Worm (Caenorhabditis elegans): ENCODE measurements around the gene F53F1.3.

DNA sequence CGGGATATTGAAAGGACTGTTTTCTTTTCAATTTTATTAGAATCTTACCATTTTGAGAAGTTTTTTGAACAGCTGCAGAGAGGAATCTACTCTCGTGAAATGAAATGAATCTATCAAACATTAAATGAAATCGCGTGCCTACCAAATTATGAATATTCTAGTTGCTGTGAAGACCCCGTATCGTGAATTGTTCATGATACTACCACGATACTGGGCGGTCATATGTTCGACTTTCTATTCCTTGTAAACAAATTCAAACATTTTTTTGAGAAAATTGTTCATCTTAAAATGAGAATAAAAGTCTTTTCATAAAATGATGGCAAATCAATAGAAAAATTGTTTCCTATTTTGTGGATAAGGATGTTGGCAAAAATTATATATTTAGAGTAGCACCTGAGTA, 22.2 kb upstream of the F53F1.3 start, which contains the start of gene gcy-34:
- TF ChIP-seq flh-1 (GFP tag; optimal IDR thresholded peaks at IDR 0.05): no peak
- TF ChIP-seq nhr-237 (tag; optimal IDR thresholded peaks at IDR 0.05): no peak
- no peak for TF ChIP-seq unc-39 (tag; optimal IDR thresholded peaks at IDR 0.05)
- TF ChIP-seq unc-62 (GFP tag; optimal IDR thresholded peaks at IDR 0.05): no peak
- no peak for TF ChIP-seq mep-1 (tag; optimal IDR thresholded peaks at IDR 0.05)
- no peak for TF ChIP-seq nhr-12 (tag; optimal IDR thresholded peaks at IDR 0.05)
- no peak for TF ChIP-seq sem-2 (GFP tag; optimal IDR thresholded peaks at IDR 0.05)
- no peak for TF ChIP-seq tbx-8 (GFP tag; optimal IDR thresholded peaks at IDR 0.05)
- TF ChIP-seq zip-8 (tag; optimal IDR thresholded peaks at IDR 0.05): no peak
- no peak for TF ChIP-seq ceh-39 (tag; optimal IDR thresholded peaks at IDR 0.05)
- no peak for TF ChIP-seq M03D4.4 (tag; optimal IDR thresholded peaks at IDR 0.05)
- TF ChIP-seq lin-13 (tag; optimal IDR thresholded peaks at IDR 0.05): no peak
- TF ChIP-seq elt-3 (tag; optimal IDR thresholded peaks at IDR 0.05): no peak
- TF ChIP-seq ces-1 (GFP tag; optimal IDR thresholded peaks at IDR 0.05): no peak
